Worm (Caenorhabditis elegans) whole organism, late embryonic: ENCODE results near the gene vps-36.

ENCODE experiments used
- Y22D7AL.16 ChIP-seq: sonication (generic microtip); optimal IDR thresholded peaks from 2 replicates; lab custom pipeline; 2016; ENCODE audit warnings: missing genetic modification characterization, missing compliant biosample characterization
- ceh-6 ChIP-seq: fragments of 200-800 bp; sonication (Bioruptor generic); optimal IDR thresholded peaks from 2 replicates; lab custom pipeline; 2018; ENCODE audit warnings: mild to moderate bottlenecking, missing genetic modification characterization, missing compliant biosample characterization
- sdc-2 ChIP-seq: sonication (generic microtip); optimal IDR thresholded peaks from 2 replicates; lab custom pipeline; 2016; ENCODE audit warnings: missing genotype, missing genetic modification characterization, missing compliant biosample characterization
- ttx-3 ChIP-seq: sonication (generic microtip); optimal IDR thresholded peaks from 2 replicates; lab custom pipeline; 2016; ENCODE audit warnings: missing genetic modification reagents, missing genetic modification characterization, missing compliant biosample characterization
- ztf-16 ChIP-seq: sonication (generic microtip); optimal IDR thresholded peaks from 2 replicates; lab custom pipeline; 2017; ENCODE audit warnings: missing genetic modification characterization, missing compliant biosample characterization

DNA sequence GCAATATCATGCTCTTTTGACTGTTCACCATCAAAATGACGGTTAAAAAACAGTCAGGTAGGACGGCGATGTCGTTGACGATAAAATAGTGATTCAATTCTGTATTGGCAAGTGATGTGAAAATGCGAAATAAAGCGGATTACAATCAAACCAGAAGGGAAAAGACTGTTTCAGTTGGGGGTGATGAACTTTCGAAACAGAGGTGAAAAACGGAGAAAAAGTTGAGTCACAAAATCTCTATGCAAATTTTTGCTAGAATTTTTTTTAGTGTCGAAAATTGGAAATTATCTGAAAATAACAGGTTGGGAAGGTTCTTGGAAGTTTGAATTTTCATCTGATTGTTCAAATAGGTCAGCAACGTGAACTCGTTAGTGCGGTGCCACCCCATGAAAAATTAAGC lies 38.7 kb downstream of the vps-36 start, which contains the start of gene nas-31:
- no peak for TF ChIP-seq Y22D7AL.16 (tag; lab: Kevin White, UChicago)
- TF ChIP-seq ttx-3 (tag; lab: Kevin White, UChicago), result no peak
- TF ChIP-seq ceh-6 (GFP tag; lab: Kevin White, UChicago), result no peak
- TF ChIP-seq sdc-2 (tag; lab: Kevin White, UChicago), result no peak
- TF ChIP-seq ztf-16 (tag; lab: Kevin White, UChicago), result no peak
